5 worm cellular contexts compared by ENCODE assay signal in genomic region chrV:7506207-7506606, ce11.
TF ChIP-seq lines count a peak whose summit lies in the region.

No protein-coding gene starts in this region.

TF ChIP-seq in whole organism, L1 larva, 84 proteins besides CTCF, POLR2A, EP300 and RAD21:
- TF ChIP-seq ama-1 (optimal IDR thresholded peaks at IDR 0.05; lab: Kevin White, UChicago) (no peak), nhr-19 (GFP tag; conservative IDR thresholded peaks at IDR 0.05; lab: Robert Waterston, UW) (peak; percentile 47; the same call in 1 of the 2 replicates), nhr-90 (tag; optimal IDR thresholded peaks at IDR 0.05; lab: Kevin White, UChicago; ENCODE audit: poor library complexity) (peak; percentile 30), nhr-20 (tag; optimal IDR thresholded peaks at IDR 0.05; lab: Kevin White, UChicago) (peak; percentile 10), dpl-1 (GFP tag; optimal IDR thresholded peaks at IDR 0.05; lab: Kevin White, UChicago) (peak in 1 of 3 experiments; percentile 2), hlh-17 (GFP tag; optimal IDR thresholded peaks at IDR 0.05; lab: Kevin White, UChicago; ENCODE audit: borderline replicate concordance) (no peak), mdl-1 (tag; optimal IDR thresholded peaks at IDR 0.05; lab: Kevin White, UChicago) (peak in 1 of 2 experiments; percentile 2), snu-23 (GFP tag; optimal IDR thresholded peaks at IDR 0.05; lab: Kevin White, UChicago) (peak; percentile 47), hpl-2 (GFP tag; optimal IDR thresholded peaks at IDR 0.05; lab: Kevin White, UChicago) (no peak), efl-1 (optimal IDR thresholded peaks at IDR 0.05; lab: Kevin White, UChicago) (peak in 1 of 2 experiments; percentile 13), efl-1 (GFP tag; optimal IDR thresholded peaks at IDR 0.05 in 1 of 2; lab: Kevin White, UChicago) (peak in 1 of 2 experiments; percentile 50), lin-35 (GFP tag; optimal IDR thresholded peaks at IDR 0.05; lab: Kevin White, UChicago) (peak in 1 of 2 experiments; percentile 42), jun-1 (tag; optimal IDR thresholded peaks at IDR 0.05; lab: Kevin White, UChicago) (no peak), nhr-71 (tag; optimal IDR thresholded peaks at IDR 0.05; lab: Kevin White, UChicago) (peak; percentile 20), lsy-2 (tag; optimal IDR thresholded peaks at IDR 0.05; lab: Kevin White, UChicago) (peak in 1 of 2 experiments; percentile 27), rnt-1 (tag; optimal IDR thresholded peaks at IDR 0.05; lab: Kevin White, UChicago) (peak; percentile 35), sox-4 (tag; optimal IDR thresholded peaks at IDR 0.05; lab: Kevin White, UChicago) (no peak)

TF ChIP-seq in whole organism, L2 larva, 48 proteins besides CTCF, POLR2A, EP300 and RAD21:
- peak; percentile 10 for TF ChIP-seq nhr-21 (tag; optimal IDR thresholded peaks at IDR 0.05; lab: Kevin White, UChicago)
- peak; percentile 34 for TF ChIP-seq sma-9 (GFP tag; optimal IDR thresholded peaks at IDR 0.05; lab: Kevin White, UChicago)
- TF ChIP-seq sma-9 (tag; optimal IDR thresholded peaks at IDR 0.05; lab: Kevin White, UChicago): no peak
- no peak for TF ChIP-seq ceh-82 (tag; optimal IDR thresholded peaks at IDR 0.05; lab: Kevin White, UChicago)

TF ChIP-seq in whole organism, L3 larva, 47 proteins besides CTCF, POLR2A, EP300 and RAD21:
- no peak for TF ChIP-seq eor-1 (tag; optimal IDR thresholded peaks at IDR 0.05; lab: Kevin White, UChicago)
- TF ChIP-seq fos-1 (tag; optimal IDR thresholded peaks at IDR 0.05; lab: Kevin White, UChicago): no peak
- peak; percentile 23 for TF ChIP-seq elt-2 (tag; optimal IDR thresholded peaks at IDR 0.05; lab: Kevin White, UChicago)
- no peak for TF ChIP-seq skn-1 (tag; optimal IDR thresholded peaks at IDR 0.05; lab: Kevin White, UChicago)
- no peak for TF ChIP-seq tbx-2 (tag; optimal IDR thresholded peaks at IDR 0.05; lab: Kevin White, UChicago)
- TF ChIP-seq mml-1 (tag; optimal IDR thresholded peaks at IDR 0.05; lab: Kevin White, UChicago): no peak
- TF ChIP-seq aly-2 (tag; optimal IDR thresholded peaks at IDR 0.05; lab: Kevin White, UChicago): no peak
- TF ChIP-seq nhr-67 (tag; optimal IDR thresholded peaks at IDR 0.05; lab: Kevin White, UChicago): no peak
- peak; percentile 25 for TF ChIP-seq nhr-43 (tag; optimal IDR thresholded peaks at IDR 0.05; lab: Kevin White, UChicago; ENCODE audit: poor library complexity, severe bottlenecking)

TF ChIP-seq in whole organism, L4 larva, 104 proteins besides CTCF, POLR2A, EP300 and RAD21:
- TF ChIP-seq dpl-1 (GFP tag; optimal IDR thresholded peaks at IDR 0.05; lab: Kevin White, UChicago) (no peak), lin-15B (tag; optimal IDR thresholded peaks at IDR 0.05; lab: Kevin White, UChicago) (no peak), nhr-6 (tag; optimal IDR thresholded peaks at IDR 0.05; lab: Kevin White, UChicago) (no peak), T20F7.1 (GFP tag; optimal IDR thresholded peaks at IDR 0.05; lab: Kevin White, UChicago) (no peak), ceh-44 (GFP tag; IDR thresholded peaks at IDR 0.05; lab: Robert Waterston, UW) (0 out of 2 replicates have a peak, but pooled peaks have one; percentile 3), snpc-1.2 (GFP tag; IDR thresholded peaks at IDR 0.05; lab: Robert Waterston, UW) (no peak), daf-12 (tag; optimal IDR thresholded peaks at IDR 0.05; lab: Kevin White, UChicago) (no peak)

TF ChIP-seq in whole organism, young adult, 124 proteins besides CTCF, POLR2A, EP300 and RAD21:
- TF ChIP-seq ztf-18 (tag; optimal IDR thresholded peaks at IDR 0.05; lab: Kevin White, UChicago) (peak; percentile 15), D2030.7 (GFP tag; IDR thresholded peaks at IDR 0.05; lab: Robert Waterston, UW) (0 out of 2 replicates have a peak, but pooled peaks have one; percentile 44), F23B12.7 (tag; optimal IDR thresholded peaks at IDR 0.05; lab: Kevin White, UChicago; ENCODE audit: insufficient read depth) (peak; percentile 60), lin-26 (GFP tag; IDR thresholded peaks at IDR 0.05; lab: Robert Waterston, UW) (peak; percentile 55; the same call in 1 of the 2 replicates), egrh-3 (GFP tag; IDR thresholded peaks at IDR 0.05; lab: Robert Waterston, UW) (no peak), attf-6 (GFP tag; IDR thresholded peaks at IDR 0.05; lab: Robert Waterston, UW) (no peak), him-1 (tag; optimal IDR thresholded peaks at IDR 0.05; lab: Kevin White, UChicago) (peak; percentile 67), egl-18 (GFP tag; IDR thresholded peaks at IDR 0.05; lab: Robert Waterston, UW) (no peak), pbrm-1 (GFP tag; IDR thresholded peaks at IDR 0.05; lab: Robert Waterston, UW) (peak; percentile 31; the same call in 1 of the 2 replicates), madf-10 (tag; optimal IDR thresholded peaks at IDR 0.05; lab: Kevin White, UChicago) (no peak), madf-8 (GFP tag; conservative IDR thresholded peaks at IDR 0.05; lab: Robert Waterston, UW) (no peak), ceh-79 (tag; optimal IDR thresholded peaks at IDR 0.05; lab: Kevin White, UChicago) (no peak), rec-8 (tag; optimal IDR thresholded peaks at IDR 0.05; lab: Kevin White, UChicago) (no peak), Y56A3A.18 (GFP tag; IDR thresholded peaks at IDR 0.05; lab: Robert Waterston, UW) (0 out of 2 replicates have a peak, but pooled peaks have one; percentile 30), ceh-91 (GFP tag; IDR thresholded peaks at IDR 0.05; lab: Robert Waterston, UW) (no peak), rpc-1 (optimal IDR thresholded peaks at IDR 0.05; lab: Kevin White, UChicago) (peak; percentile 54), rpc-1 (tag; optimal IDR thresholded peaks at IDR 0.05; lab: Kevin White, UChicago) (peak; percentile 73), K11D2.4 (GFP tag; IDR thresholded peaks at IDR 0.05; lab: Robert Waterston, UW) (no peak), B0261.1 (tag; optimal IDR thresholded peaks at IDR 0.05; lab: Kevin White, UChicago) (peak; percentile 71), tbp1 (GFP tag; optimal IDR thresholded peaks at IDR 0.05; lab: Kevin White, UChicago) (peak; percentile 90)
